Worm (Caenorhabditis elegans) whole organism, L2 larva: ENCODE measurements around the gene nep-11.

Experiments used
- aly-2 ChIP-seq: fragments of 150-350 bp; optimal IDR thresholded peaks from 2 replicates; lab custom pipeline; 2014; ENCODE audit warnings: missing biosample characterization, missing genetic modification characterization
- blmp-1 ChIP-seq: sonication (generic microtip); optimal IDR thresholded peaks from 2 replicates; lab custom pipeline; 2017; ENCODE audit warnings: missing genetic modification characterization, mild to moderate bottlenecking, missing compliant biosample characterization, antibody characterized with exemption, moderate library complexity; ENCODE audit not compliant: insufficient read depth
- elt-1 ChIP-seq: fragments of 150-350 bp; optimal IDR thresholded peaks from 2 replicates; lab custom pipeline; 2014; ENCODE audit warnings: missing biosample characterization, missing genetic modification characterization
- mab-5 ChIP-seq: fragments of 150-350 bp; optimal IDR thresholded peaks from 2 replicates; lab custom pipeline; 2014; ENCODE audit warnings: missing biosample characterization, missing genetic modification characterization
- nhr-11 ChIP-seq: fragments of 150-350 bp; optimal IDR thresholded peaks from 2 replicates; lab custom pipeline; 2014; ENCODE audit warnings: missing biosample characterization, missing genetic modification characterization

DNA sequence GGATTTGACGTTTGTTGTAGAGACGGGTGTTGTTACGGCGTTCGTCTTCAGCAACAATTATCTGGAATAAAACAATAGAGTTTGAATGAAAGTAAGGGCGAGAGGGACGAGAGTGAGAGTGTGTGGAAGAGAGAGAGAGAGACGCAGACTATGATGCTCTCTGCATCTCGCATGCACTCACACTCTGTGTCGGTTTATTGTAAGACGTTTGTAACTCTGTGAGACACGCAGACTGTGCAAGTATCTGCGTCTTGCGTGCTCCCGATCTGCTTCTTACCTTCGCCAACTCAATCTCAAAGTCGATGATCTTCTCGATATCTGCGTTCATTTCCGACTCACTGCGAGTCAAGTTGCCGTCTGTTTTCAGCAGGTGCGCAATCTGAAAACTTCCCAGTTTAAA is 2.4 kb downstream of the nep-11 start:
- TF ChIP-seq aly-2 (tag; lab: Kevin White, UChicago) (no peak), blmp-1 (no peak), elt-1 (tag; lab: Kevin White, UChicago) (no peak), nhr-11 (tag; lab: Kevin White, UChicago) (no peak), mab-5 (tag; lab: Kevin White, UChicago) (no peak)
